Worm (Caenorhabditis elegans): ENCODE measurements around the gene F46B3.7.

Gene F46B3.7

DNA sequence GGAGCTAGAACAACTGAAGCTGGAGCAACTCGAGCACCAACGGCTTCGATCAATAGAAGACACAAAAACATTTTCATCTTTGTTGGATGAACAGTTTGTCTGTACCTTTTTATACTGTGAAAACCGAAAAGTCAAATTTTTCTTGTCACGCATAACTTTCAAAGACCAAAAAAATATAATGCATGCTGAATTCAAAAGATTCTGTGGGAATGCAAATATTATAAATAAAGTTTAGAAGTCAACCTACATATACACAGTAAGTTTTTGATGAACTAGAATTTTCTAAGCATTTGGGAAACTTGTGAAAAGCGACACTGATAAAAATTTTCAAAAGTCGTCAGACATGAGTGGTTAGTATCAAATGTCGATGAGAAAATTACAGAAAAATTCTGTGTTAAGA is 15.1 kb upstream of the F46B3.7 start, which contains the start of gene F46B3.15:
TSS of gene F46B3.15 (minus strand) at position 101 of the 400 bp plus-strand sequence.
- TF ChIP-seq C34B4.2 (tag; optimal IDR thresholded peaks at IDR 0.05) (no peak), C16A3.4 (tag; optimal IDR thresholded peaks at IDR 0.05) (no peak), lin-39 (tag; optimal IDR thresholded peaks at IDR 0.05) (no peak), dpl-1 (GFP tag; optimal IDR thresholded peaks at IDR 0.05) (no peak)

ce11 chrV:20631255-20631654 is 12.7 kb upstream of the F46B3.7 start, which contains the start of gene F46B3.14:
Gene F46B3.14 (minus strand): TSS chrV:20631355.
- TF ChIP-seq blmp-1 (tag; optimal IDR thresholded peaks at IDR 0.05) (no peak), pax-3 (tag; optimal IDR thresholded peaks at IDR 0.05) (no peak), nhr-12 (tag; optimal IDR thresholded peaks at IDR 0.05) (no peak), ces-1 (GFP tag; optimal IDR thresholded peaks at IDR 0.05) (no peak), nhr-85 (tag) (no peak), irx-1 (tag; optimal IDR thresholded peaks at IDR 0.05) (no peak), lin-15B (tag; optimal IDR thresholded peaks at IDR 0.05) (no peak), grh-1 (GFP tag; IDR thresholded peaks at IDR 0.05) (no peak), ceh-63 (GFP tag; optimal IDR thresholded peaks at IDR 0.05) (no peak), ceh-8 (GFP tag; optimal IDR thresholded peaks at IDR 0.05) (no peak), rnt-1 (tag; optimal IDR thresholded peaks at IDR 0.05) (no peak), lin-39 (tag; optimal IDR thresholded peaks at IDR 0.05) (no peak), C04F5.9 (tag; optimal IDR thresholded peaks at IDR 0.05) (no peak), egl-13 (tag; optimal IDR thresholded peaks at IDR 0.05) (no peak), sox-4 (tag; optimal IDR thresholded peaks at IDR 0.05) (no peak), nhr-19 (GFP tag; conservative IDR thresholded peaks at IDR 0.05) (no peak), vab-15 (tag; optimal IDR thresholded peaks at IDR 0.05) (no peak), F16B12.6 (tag; optimal IDR thresholded peaks at IDR 0.05) (no peak)

- no peak for TF ChIP-seq nhr-20 (tag; optimal IDR thresholded peaks at IDR 0.05)
- no peak for TF ChIP-seq unc-30 (tag; optimal IDR thresholded peaks at IDR 0.05)
- TF ChIP-seq mdl-1 (tag; optimal IDR thresholded peaks at IDR 0.05), result no peak
- no peak for TF ChIP-seq zag-1 (tag; optimal IDR thresholded peaks at IDR 0.05)
- TF ChIP-seq nhr-11 (tag; optimal IDR thresholded peaks at IDR 0.05), result no peak
- no peak for TF ChIP-seq pax-3 (tag; optimal IDR thresholded peaks at IDR 0.05)
- no peak for TF ChIP-seq hlh-17 (GFP tag; optimal IDR thresholded peaks at IDR 0.05; ENCODE audit: borderline replicate concordance)
- no peak for TF ChIP-seq unc-98 (GFP tag; IDR thresholded peaks at IDR 0.05)
- no peak for TF ChIP-seq aha-1 (tag; optimal IDR thresholded peaks at IDR 0.05)
- no peak for TF ChIP-seq ces-1 (GFP tag; optimal IDR thresholded peaks at IDR 0.05)
- no peak for TF ChIP-seq alr-1 (tag; optimal IDR thresholded peaks at IDR 0.05; ENCODE audit: borderline replicate concordance)
- TF ChIP-seq nhr-77 (tag; optimal IDR thresholded peaks at IDR 0.05), result no peak
- no peak for TF ChIP-seq dsc-1 (tag; optimal IDR thresholded peaks at IDR 0.05)
- no peak for TF ChIP-seq nhr-12 (tag; optimal IDR thresholded peaks at IDR 0.05)
- TF ChIP-seq irx-1 (tag; optimal IDR thresholded peaks at IDR 0.05), result no peak
- no peak for TF ChIP-seq lin-35 (GFP tag; optimal IDR thresholded peaks at IDR 0.05)
- no peak for TF ChIP-seq ztf-4 (tag; optimal IDR thresholded peaks at IDR 0.05)
- TF ChIP-seq nhr-85 (tag), result no peak
- TF ChIP-seq hlh-4 (tag; optimal IDR thresholded peaks at IDR 0.05), result no peak
Measured at ce11 chrV:20626043-20626761, 7.7 kb upstream of the F46B3.7 start, which contains the start of the genes F46B3.9 and srz-18. Gene F46B3.9 (minus strand): TSS chrV:20626143. Gene srz-18 (plus strand): TSS chrV:20626711.

DNA sequence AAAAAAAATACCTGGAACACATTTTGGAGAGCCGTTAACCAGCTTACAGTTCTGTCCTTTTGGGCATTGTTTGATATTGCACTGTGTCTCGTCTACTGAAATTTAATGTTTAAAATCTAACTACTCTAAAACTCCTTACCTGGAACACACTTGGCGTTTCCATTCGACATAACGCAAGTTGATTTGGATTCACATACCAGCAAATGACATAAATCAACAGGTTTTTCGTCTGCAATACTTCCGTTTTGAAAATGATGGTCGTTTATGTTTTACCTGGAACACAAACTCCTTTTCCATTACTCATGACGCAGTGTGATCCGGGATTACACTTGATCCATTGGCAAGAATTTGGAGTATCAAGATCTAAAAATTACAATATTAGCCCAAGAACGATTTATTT is 6.7 kb upstream of the F46B3.7 start:
- TF ChIP-seq ceh-82 (tag; optimal IDR thresholded peaks at IDR 0.05) (no peak), unc-30 (tag; optimal IDR thresholded peaks at IDR 0.05) (no peak), lin-39 (tag; optimal IDR thresholded peaks at IDR 0.05) (no peak), ets-5 (GFP tag; IDR thresholded peaks at IDR 0.05) (no peak), lin-14 (GFP tag; optimal IDR thresholded peaks at IDR 0.05) (no peak), mep-1 (tag; optimal IDR thresholded peaks at IDR 0.05) (no peak), efl-1 (optimal IDR thresholded peaks at IDR 0.05) (no peak), efl-1 (GFP tag; optimal IDR thresholded peaks at IDR 0.05 in 1 of 2) (no peak), unc-130 (tag; optimal IDR thresholded peaks at IDR 0.05) (no peak)

All from whole organism, L1 larva.